Fruit fly (Drosophila melanogaster) whole organism, embryonic: ENCODE results near the gene PlexA.

ENCODE experiments used
- Adf1 ChIP-seq: fragments of 200-800 bp; sonication (Bioruptor generic); IDR thresholded peaks from 2 replicates; pipeline ENCODE4 v1.3.6; 2022; ENCODE audit warnings: missing biosample characterization, missing genetic modification characterization
- CG15269 ChIP-seq: fragments of 200-800 bp; sonication (Bioruptor generic); optimal IDR thresholded peaks from 2 replicates; lab custom pipeline; 2018; ENCODE audit warnings: missing biosample characterization, mild to moderate bottlenecking, missing genetic modification characterization, moderate library complexity
- CG1602 ChIP-seq: fragments of 200-800 bp; sonication (Bioruptor generic); optimal IDR thresholded peaks from 3 replicates; lab custom pipeline; 2016; ENCODE audit warnings: missing biosample characterization, missing genetic modification characterization
- Mad ChIP-seq: fragments of 200-800 bp; sonication (Bioruptor generic); optimal IDR thresholded peaks from 2 replicates; lab custom pipeline; 2016; ENCODE audit warnings: missing biosample characterization, missing genetic modification characterization
- bsh ChIP-seq, 2 experiments: fragments of 200-800 bp; sonication (Bioruptor generic); optimal IDR thresholded peaks; 2 replicates each; lab custom pipeline; 2017 to 2018; ENCODE audit warnings: mild to moderate bottlenecking in 2 of 2, missing biosample characterization in 2 of 2, missing genetic modification characterization in 2 of 2, moderate library complexity in 1 of 2
- cg ChIP-seq: fragments of 200-800 bp; sonication (Bioruptor generic); optimal IDR thresholded peaks from 3 replicates; lab custom pipeline; 2019; ENCODE audit warnings: missing biosample characterization, mild to moderate bottlenecking, missing genetic modification characterization, moderate library complexity
- phol ChIP-seq: fragments of 200-800 bp; sonication (Bioruptor generic); optimal IDR thresholded peaks from 3 replicates; lab custom pipeline; 2018; ENCODE audit warnings: missing biosample characterization, mild to moderate bottlenecking, missing genetic modification characterization, moderate library complexity

DNA sequence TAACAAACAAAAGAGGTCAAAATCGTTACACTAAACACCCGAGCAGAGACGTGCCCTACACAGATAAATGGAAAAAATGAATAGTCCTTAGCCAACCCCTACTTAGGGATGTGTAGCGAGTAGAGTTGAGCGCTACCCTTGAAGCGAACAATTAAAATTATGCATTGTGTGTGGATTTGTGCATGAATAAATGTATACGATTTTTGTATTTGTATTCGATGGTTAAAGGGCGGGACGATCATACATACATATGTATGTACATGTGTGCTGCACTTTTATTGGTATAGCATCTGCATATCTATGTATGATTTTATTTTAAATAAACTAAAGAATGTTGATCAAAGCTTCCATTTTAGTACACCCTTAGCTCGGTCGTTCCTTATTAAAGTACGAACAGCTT is 45.7 kb downstream of the PlexA start:
- TF ChIP-seq Adf1 (GFP tag; lab: Robert Waterston, UW) = no peak
- TF ChIP-seq bsh (GFP tag; optimal IDR thresholded peaks at IDR 0.05; lab: Kevin White, UChicago) = no peak
- no peak for TF ChIP-seq CG1602 (GFP tag; lab: Kevin White, UChicago)
- TF ChIP-seq cg (GFP tag; lab: Kevin White, UChicago) = peak; percentile 50
- no peak for TF ChIP-seq Mad
- TF ChIP-seq phol (tag; lab: Kevin White, UChicago) = no peak
- TF ChIP-seq CG15269 (tag; lab: Kevin White, UChicago) = no peak
